Fruit fly (Drosophila melanogaster) whole organism, prepupa: Measurements from ENCODE around the gene CG2983.

ENCODE experiments used
- Blimp-1 ChIP-seq: fragments of 200-800 bp; sonication (Bioruptor generic); optimal IDR thresholded peaks from 3 replicates; lab custom pipeline; 2017; ENCODE audit warnings: missing biosample characterization, missing genetic modification characterization, mild to moderate bottlenecking, moderate library complexity, missing genetic modification reagents
- CG10631 ChIP-seq: fragments of 200-800 bp; sonication (Bioruptor generic); optimal IDR thresholded peaks from 2 replicates; lab custom pipeline; 2016; ENCODE audit warnings: missing biosample characterization, missing genetic modification characterization
- CG11294 ChIP-seq: fragments of 200-800 bp; sonication (Bioruptor generic); IDR thresholded peaks from 2 replicates; pipeline ENCODE4 v1.3.6; 2022; ENCODE audit warnings: missing biosample characterization, missing genetic modification characterization
- CG11762 ChIP-seq: fragments of 200-800 bp; sonication (Bioruptor generic); optimal IDR thresholded peaks from 3 replicates; lab custom pipeline; 2016; ENCODE audit warnings: missing biosample characterization, missing genetic modification characterization; ENCODE audit not compliant: insufficient read depth
- CG11902 ChIP-seq: fragments of 200-800 bp; sonication (Bioruptor generic); optimal IDR thresholded peaks from 3 replicates; lab custom pipeline; 2016; ENCODE audit warnings: missing biosample characterization, missing genetic modification characterization
- CG1621 ChIP-seq: fragments of 200-800 bp; sonication (Bioruptor generic); optimal IDR thresholded peaks from 3 replicates; lab custom pipeline; 2018; ENCODE audit warnings: missing biosample characterization, mild to moderate bottlenecking, missing genetic modification characterization
- CG16779 ChIP-seq: fragments of 200-800 bp; sonication (Bioruptor generic); optimal IDR thresholded peaks from 3 replicates; lab custom pipeline; 2017; ENCODE audit warnings: missing biosample characterization, mild to moderate bottlenecking, missing genetic modification characterization
- CG3032 ChIP-seq: fragments of 200-800 bp; optimal IDR thresholded peaks from 2 replicates; lab custom pipeline; 2019; ENCODE audit warnings: missing biosample characterization, mild to moderate bottlenecking, missing genetic modification characterization, moderate library complexity
- CG31627 ChIP-seq: fragments of 200-800 bp; sonication (Bioruptor generic); optimal IDR thresholded peaks from 3 replicates; lab custom pipeline; 2016; ENCODE audit warnings: missing biosample characterization, missing genetic modification characterization
- CG32006 ChIP-seq: fragments of 200-800 bp; sonication (Bioruptor generic); optimal IDR thresholded peaks from 3 replicates; lab custom pipeline; 2017; ENCODE audit warnings: missing biosample characterization, mild to moderate bottlenecking, missing genetic modification characterization
- CG34406 ChIP-seq: fragments of 200-800 bp; sonication (Bioruptor generic); optimal IDR thresholded peaks from 3 replicates; lab custom pipeline; 2016; ENCODE audit warnings: missing biosample characterization, missing genetic modification characterization
- CG3919 ChIP-seq: fragments of 200-800 bp; sonication (Bioruptor generic); optimal IDR thresholded peaks from 3 replicates; lab custom pipeline; 2016; ENCODE audit warnings: missing biosample characterization, missing genetic modification characterization
- CG4318 ChIP-seq: fragments of 200-800 bp; sonication (Bioruptor generic); optimal IDR thresholded peaks from 3 replicates; lab custom pipeline; 2017; ENCODE audit warnings: missing biosample characterization, mild to moderate bottlenecking, missing genetic modification characterization
- CG6163 ChIP-seq: fragments of 200-800 bp; sonication (Bioruptor generic); IDR thresholded peaks from 3 replicates; pipeline ENCODE4 v1.3.6; 2022; ENCODE audit warnings: missing biosample characterization, missing genetic modification characterization
- CG6276 ChIP-seq: fragments of 200-800 bp; sonication (Bioruptor generic); optimal IDR thresholded peaks from 2 replicates; lab custom pipeline; 2017; ENCODE audit warnings: missing biosample characterization, mild to moderate bottlenecking, missing genetic modification characterization
- CG6808 ChIP-seq: fragments of 200-800 bp; sonication (Bioruptor generic); optimal IDR thresholded peaks from 3 replicates; lab custom pipeline; 2017; ENCODE audit warnings: missing biosample characterization, missing genetic modification characterization, mild to moderate bottlenecking, moderate library complexity, missing genetic modification reagents
- CG6854 ChIP-seq: fragments of 200-800 bp; sonication (Bioruptor generic); optimal IDR thresholded peaks from 2 replicates; lab custom pipeline; 2017; ENCODE audit warnings: missing biosample characterization, mild to moderate bottlenecking, missing genetic modification characterization
- CG7368 ChIP-seq: fragments of 200-800 bp; sonication (Bioruptor generic); optimal IDR thresholded peaks from 3 replicates; lab custom pipeline; 2016; ENCODE audit warnings: missing biosample characterization, missing genetic modification characterization
- CG8119 ChIP-seq: fragments of 200-800 bp; sonication (Bioruptor generic); IDR thresholded peaks from 3 replicates; pipeline ENCODE4 v1.3.6; 2022; ENCODE audit warnings: missing biosample characterization, missing genetic modification characterization
- CG8319 ChIP-seq: fragments of 200-800 bp; sonication (Bioruptor generic); optimal IDR thresholded peaks from 3 replicates; lab custom pipeline; 2016; ENCODE audit warnings: missing biosample characterization, missing genetic modification characterization
- CG8632 ChIP-seq: fragments of 200-800 bp; sonication (Bioruptor generic); optimal IDR thresholded peaks from 3 replicates; lab custom pipeline; 2016; ENCODE audit warnings: missing biosample characterization, missing genetic modification characterization
- CG9139 ChIP-seq: fragments of 200-800 bp; sonication (Bioruptor generic); optimal IDR thresholded peaks from 3 replicates; lab custom pipeline; 2017; ENCODE audit warnings: missing biosample characterization, mild to moderate bottlenecking, missing genetic modification characterization
- Eip75B ChIP-seq: fragments of 200-800 bp; sonication (Bioruptor generic); optimal IDR thresholded peaks from 3 replicates; lab custom pipeline; 2016; ENCODE audit warnings: missing biosample characterization, missing genetic modification characterization
- Eip78C ChIP-seq: fragments of 200-800 bp; sonication (Bioruptor generic); peaks from one replicate; lab custom pipeline; 2016; ENCODE audit warnings: missing biosample characterization, missing genetic modification characterization
- Hr38 ChIP-seq: sonication (Bioruptor generic); optimal IDR thresholded peaks from 2 replicates; lab custom pipeline; 2016; ENCODE audit warnings: missing biosample characterization, missing genetic modification characterization
- Hr39 ChIP-seq: fragments of 200-800 bp; sonication (Bioruptor generic); optimal IDR thresholded peaks from 2 replicates; lab custom pipeline; 2016; ENCODE audit warnings: missing biosample characterization, missing genetic modification characterization
- Met ChIP-seq: fragments of 200-800 bp; sonication (Bioruptor generic); optimal IDR thresholded peaks from 3 replicates; lab custom pipeline; 2016; ENCODE audit warnings: missing biosample characterization, missing genetic modification characterization
- OdsH ChIP-seq: fragments of 200-800 bp; sonication (Bioruptor generic); optimal IDR thresholded peaks from 3 replicates; lab custom pipeline; 2016; ENCODE audit warnings: missing biosample characterization, missing genetic modification characterization
- Smox ChIP-seq: fragments of 200-800 bp; sonication (Bioruptor generic); optimal IDR thresholded peaks from 3 replicates; lab custom pipeline; 2016; ENCODE audit warnings: missing biosample characterization, missing genetic modification characterization
- Sox14 ChIP-seq: fragments of 200-800 bp; sonication (Bioruptor generic); optimal IDR thresholded peaks from 3 replicates; lab custom pipeline; 2016; ENCODE audit warnings: missing biosample characterization, missing genetic modification characterization
- Sox15 ChIP-seq: fragments of 200-800 bp; sonication (Bioruptor generic); optimal IDR thresholded peaks from 3 replicates; lab custom pipeline; 2016; ENCODE audit warnings: missing biosample characterization, missing genetic modification characterization
- achi ChIP-seq: fragments of 200-800 bp; sonication (Bioruptor generic); optimal IDR thresholded peaks from 3 replicates; lab custom pipeline; 2016; ENCODE audit warnings: missing biosample characterization, missing genetic modification characterization
- acj6 ChIP-seq: fragments of 200-800 bp; sonication (Bioruptor generic); optimal IDR thresholded peaks from 3 replicates; lab custom pipeline; 2016; ENCODE audit warnings: missing biosample characterization, missing genetic modification characterization
- cyc ChIP-seq: fragments of 200-800 bp; sonication (Bioruptor generic); optimal IDR thresholded peaks from 3 replicates; lab custom pipeline; 2016; ENCODE audit warnings: missing biosample characterization, missing genetic modification characterization
- dac ChIP-seq: fragments of 200-800 bp; sonication (Bioruptor generic); optimal IDR thresholded peaks from 2 replicates; lab custom pipeline; 2017; ENCODE audit warnings: missing biosample characterization, mild to moderate bottlenecking, missing genetic modification characterization
- dsx ChIP-seq: fragments of 200-800 bp; optimal IDR thresholded peaks from 3 replicates; lab custom pipeline; 2019; ENCODE audit warnings: missing biosample characterization, mild to moderate bottlenecking, missing genetic modification characterization, moderate library complexity; ENCODE audit not compliant: poor library complexity, severe bottlenecking
- eg ChIP-seq: fragments of 200-800 bp; sonication (Bioruptor generic); IDR thresholded peaks from 3 replicates; pipeline ENCODE4 v1.3.6; 2022; ENCODE audit warnings: missing biosample characterization, missing genetic modification characterization
- fd59A ChIP-seq: fragments of 200-800 bp; sonication (Bioruptor generic); optimal IDR thresholded peaks from 2 replicates; lab custom pipeline; 2017; ENCODE audit warnings: missing biosample characterization, mild to moderate bottlenecking, missing genetic modification characterization, missing genetic modification reagents
- fd85E ChIP-seq: fragments of 200-800 bp; sonication (Bioruptor generic); optimal IDR thresholded peaks from 3 replicates; lab custom pipeline; 2016; ENCODE audit warnings: missing biosample characterization, missing genetic modification characterization
- fkh ChIP-seq: fragments of 200-800 bp; sonication (Bioruptor generic); optimal IDR thresholded peaks from 3 replicates; lab custom pipeline; 2017; ENCODE audit warnings: missing biosample characterization, mild to moderate bottlenecking, missing genetic modification characterization, moderate library complexity
- net ChIP-seq: fragments of 200-800 bp; sonication (Bioruptor generic); optimal IDR thresholded peaks from 3 replicates; lab custom pipeline; 2016; ENCODE audit warnings: missing biosample characterization, missing genetic modification characterization
- spab ChIP-seq: fragments of 200-800 bp; sonication (Bioruptor generic); optimal IDR thresholded peaks from 2 replicates; lab custom pipeline; 2017; ENCODE audit warnings: missing biosample characterization, mild to moderate bottlenecking, missing genetic modification characterization, missing genetic modification reagents
- ss ChIP-seq, 2 experiments: fragments of 200-800 bp; sonication (Bioruptor generic); optimal IDR thresholded peaks; 2 replicates in 1 of 2; 3 replicates in 1 of 2; lab custom pipeline; 2017 to 2018; ENCODE audit warnings: mild to moderate bottlenecking in 2 of 2, missing biosample characterization in 2 of 2, missing genetic modification characterization in 2 of 2, moderate library complexity in 1 of 2
- vri ChIP-seq: fragments of 200-800 bp; sonication (Bioruptor generic); optimal IDR thresholded peaks from 3 replicates; lab custom pipeline; 2016; ENCODE audit warnings: missing biosample characterization, mild to moderate bottlenecking, missing genetic modification characterization

Gene CG2983

dm6 chr2L:2825406-2825805 is 22.0 kb upstream of the CG2983 start, which contains the start of gene CG3123:
TSS of gene CG3123 (minus strand) at chr2L:2825506.
- TF ChIP-seq CG16779 (tag; lab: Kevin White, UChicago): no peak
- TF ChIP-seq dsx (GFP tag; lab: Kevin White, UChicago): no peak
- TF ChIP-seq eg (GFP tag; lab: Robert Waterston, UW): no peak
- TF ChIP-seq CG8319: no peak
- TF ChIP-seq CG31627 (GFP tag; lab: Kevin White, UChicago): no peak
- TF ChIP-seq CG9139 (GFP tag; lab: Kevin White, UChicago): no peak
- TF ChIP-seq Met (GFP tag; lab: Kevin White, UChicago): no peak
- TF ChIP-seq CG8632 (GFP tag; lab: Kevin White, UChicago): no peak
- TF ChIP-seq CG10631 (GFP tag; lab: Kevin White, UChicago): no peak
- TF ChIP-seq Eip78C: no peak
- TF ChIP-seq CG1621: no peak
- no peak for TF ChIP-seq fd85E (GFP tag; lab: Kevin White, UChicago)
- TF ChIP-seq CG3032 (tag; lab: Kevin White, UChicago): no peak
- no peak for TF ChIP-seq Sox14 (GFP tag; lab: Kevin White, UChicago)
- no peak for TF ChIP-seq CG3919 (GFP tag; lab: Kevin White, UChicago)

DNA sequence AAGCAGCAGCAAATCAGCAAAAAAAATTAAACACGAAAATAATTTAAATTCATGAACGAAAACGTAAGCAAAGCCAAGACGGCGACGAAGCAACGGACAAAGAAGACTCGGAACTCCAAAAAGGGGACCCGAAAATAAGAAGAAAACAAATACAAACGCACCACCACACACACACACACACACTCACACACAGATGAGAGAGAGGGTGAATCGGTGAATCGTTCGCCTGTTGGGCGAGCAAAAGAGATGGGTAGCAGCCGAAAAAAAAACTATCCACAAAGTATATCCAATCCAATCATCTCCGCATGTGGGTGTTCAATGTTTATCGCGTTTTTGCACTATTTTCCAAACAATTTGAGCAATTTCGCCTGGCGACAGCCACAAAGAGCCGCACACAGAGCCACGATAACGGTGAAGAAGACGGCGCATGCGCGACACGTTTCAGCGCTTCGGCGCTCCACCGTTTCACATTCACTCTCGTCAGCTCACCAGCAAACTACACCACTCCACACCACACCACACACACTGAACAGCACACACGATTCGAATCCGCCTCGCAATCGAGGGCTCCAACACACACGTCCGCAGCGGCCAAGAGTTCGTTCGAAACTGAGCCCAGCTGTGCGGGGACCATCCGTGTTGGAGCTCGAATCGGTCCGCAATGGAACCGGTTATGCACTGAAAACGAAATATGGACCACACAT is 17.6 kb upstream of the CG2983 start, which contains the start of gene Duox:
Duox (minus strand) TSS at position 612 of the 704 bp plus-strand sequence.
- TF ChIP-seq vri (GFP tag; lab: Kevin White, UChicago): no peak
- peak; percentile 16 for TF ChIP-seq Eip78C

- TF ChIP-seq cyc (peak; percentile 83), Blimp-1 (GFP tag; lab: Kevin White, UChicago) (peak; percentile 71), CG6163 (peak; percentile 81), ss (GFP tag; optimal IDR thresholded peaks at IDR 0.05; lab: Kevin White, UChicago) (peak; percentile 95 to 96), CG6276 (GFP tag; lab: Kevin White, UChicago) (peak; percentile 96), Met (GFP tag; lab: Kevin White, UChicago) (peak; percentile 91), CG32006 (GFP tag; lab: Kevin White, UChicago) (peak; percentile 98), dac (GFP tag; lab: Kevin White, UChicago) (peak; percentile 90), fd59A (GFP tag; lab: Kevin White, UChicago) (peak; percentile 97), OdsH (GFP tag; lab: Kevin White, UChicago) (peak; percentile 95), CG11902 (GFP tag; lab: Kevin White, UChicago) (peak; percentile 82), fkh (GFP tag; lab: Kevin White, UChicago) (peak; percentile 38), spab (GFP tag; lab: Kevin White, UChicago) (peak; percentile 97), Smox (GFP tag; lab: Kevin White, UChicago) (peak; percentile 90), CG11762 (GFP tag; lab: Kevin White, UChicago) (peak; percentile 92), CG6854 (GFP tag; lab: Kevin White, UChicago) (peak; percentile 84), net (peak; percentile 94), CG11294 (GFP tag; lab: Robert Waterston, UW) (peak; percentile 65; the same call in 1 of the 2 replicates), CG16779 (tag; lab: Kevin White, UChicago) (peak; percentile 94), Sox15 (GFP tag; lab: Kevin White, UChicago) (peak; percentile 88), CG10631 (GFP tag; lab: Kevin White, UChicago) (peak; percentile 94), Sox14 (GFP tag; lab: Kevin White, UChicago) (peak; percentile 91), achi (GFP tag; lab: Kevin White, UChicago) (peak; percentile 94), CG7368 (GFP tag; lab: Kevin White, UChicago) (peak; percentile 75), CG6808 (GFP tag; lab: Kevin White, UChicago) (peak; percentile 97), Eip75B (peak; percentile 91), Eip78C (peak; percentile 99), acj6 (peak; percentile 95), CG8319 (peak; percentile 81), CG8119 (GFP tag; lab: Robert Waterston, UW) (peak; percentile 94), CG4318 (GFP tag; lab: Kevin White, UChicago) (peak; percentile 95), vri (GFP tag; lab: Kevin White, UChicago) (peak; percentile 78), CG8632 (GFP tag; lab: Kevin White, UChicago) (peak; percentile 93), CG34406 (GFP tag; lab: Kevin White, UChicago) (peak; percentile 93), Hr38 (no peak), CG31627 (GFP tag; lab: Kevin White, UChicago) (peak; percentile 85), Hr39 (GFP tag; lab: Kevin White, UChicago) (peak; percentile 85)
Observed at dm6 chr2L:2830341-2830800, 17.1 kb upstream of the CG2983 start.
